Fruit fly (Drosophila melanogaster) whole organism, embryonic: Measurements from ENCODE around the gene CG6791.

Source experiments
- Aef1 ChIP-seq: fragments of 200-800 bp; sonication (Bioruptor generic); IDR thresholded peaks from 3 replicates; pipeline ENCODE4 v1.3.6; 2022; ENCODE audit warnings: missing biosample characterization, missing genetic modification characterization
- Awh ChIP-seq: fragments of 200-800 bp; sonication (Bioruptor generic); IDR thresholded peaks from 2 replicates; pipeline ENCODE4, ENCODE4 v1.3.6; 2022; ENCODE audit warnings: missing biosample characterization, missing genetic modification characterization
- BEAF-32 ChIP-seq: fragments of 200-800 bp; sonication (Bioruptor generic); optimal IDR thresholded peaks from 3 replicates; lab custom pipeline; 2017; ENCODE audit warnings: missing biosample characterization, missing genetic modification characterization, mild to moderate bottlenecking, moderate library complexity, missing genetic modification reagents
- CG10565 ChIP-seq: fragments of 200-800 bp; sonication (Bioruptor generic); optimal IDR thresholded peaks from 3 replicates; lab custom pipeline; 2016; ENCODE audit warnings: missing biosample characterization, mild to moderate bottlenecking, missing genetic modification characterization
- CG12942 ChIP-seq: fragments of 200-800 bp; sonication (Bioruptor generic); optimal IDR thresholded peaks from 3 replicates; lab custom pipeline; 2016; ENCODE audit warnings: missing biosample characterization, missing genetic modification characterization
- CG15269 ChIP-seq: fragments of 200-800 bp; sonication (Bioruptor generic); optimal IDR thresholded peaks from 2 replicates; lab custom pipeline; 2018; ENCODE audit warnings: missing biosample characterization, mild to moderate bottlenecking, missing genetic modification characterization, moderate library complexity
- CG15601 ChIP-seq: fragments of 200-800 bp; sonication (Bioruptor generic); optimal IDR thresholded peaks from 3 replicates; lab custom pipeline; 2019; ENCODE audit warnings: missing biosample characterization, mild to moderate bottlenecking, missing genetic modification characterization, moderate library complexity
- CG15696 ChIP-seq: fragments of 200-800 bp; sonication (Bioruptor generic); optimal IDR thresholded peaks from 2 replicates; lab custom pipeline; 2019; ENCODE audit warnings: missing biosample characterization, mild to moderate bottlenecking, missing genetic modification characterization, moderate library complexity
- CG16863 ChIP-seq: fragments of 200-800 bp; sonication (Bioruptor generic); optimal IDR thresholded peaks from 3 replicates; lab custom pipeline; 2016; ENCODE audit warnings: missing biosample characterization, missing genetic modification characterization
- CG2678 ChIP-seq: fragments of 200-800 bp; sonication (Bioruptor generic); optimal IDR thresholded peaks from 3 replicates; lab custom pipeline; 2019; ENCODE audit warnings: missing biosample characterization, mild to moderate bottlenecking, missing genetic modification characterization, moderate library complexity
- CG31224 ChIP-seq: fragments of 200-800 bp; sonication (Bioruptor generic); IDR thresholded peaks from 2 replicates; pipeline ENCODE4 v1.3.6; 2022; ENCODE audit warnings: missing biosample characterization, missing genetic modification characterization
- CG32532 ChIP-seq: fragments of 200-800 bp; sonication (Bioruptor generic); IDR thresholded peaks from 2 replicates; pipeline ENCODE4 v1.3.6; 2022; ENCODE audit warnings: missing biosample characterization, missing genetic modification characterization
- CG4617 ChIP-seq: fragments of 200-800 bp; sonication (Bioruptor generic); optimal IDR thresholded peaks from 3 replicates; lab custom pipeline; 2016; ENCODE audit warnings: missing biosample characterization, missing genetic modification characterization, borderline replicate concordance
- CG4820 ChIP-seq: fragments of 200-800 bp; sonication (Bioruptor generic); optimal IDR thresholded peaks from 3 replicates; lab custom pipeline; 2016; ENCODE audit warnings: missing biosample characterization, missing genetic modification characterization
- CG6683 ChIP-seq: fragments of 200-800 bp; sonication (Bioruptor generic); optimal IDR thresholded peaks from 2 replicates; lab custom pipeline; 2017; ENCODE audit warnings: missing biosample characterization, mild to moderate bottlenecking, missing genetic modification characterization, missing genetic modification reagents
- CG9215 ChIP-seq: fragments of 200-800 bp; sonication (Bioruptor generic); IDR thresholded peaks from 2 replicates; pipeline ENCODE4 v1.3.6; 2022; ENCODE audit warnings: missing biosample characterization, missing genetic modification characterization
- CG9932 ChIP-seq: fragments of 200-800 bp; sonication (Bioruptor generic); IDR thresholded peaks from 2 replicates; pipeline ENCODE4 v1.3.6; 2022; ENCODE audit warnings: missing biosample characterization, missing genetic modification characterization
- Dll ChIP-seq: fragments of 200-800 bp; sonication (Bioruptor generic); IDR thresholded peaks from 4 replicates; pipeline ENCODE4 v1.3.6; 2022; ENCODE audit warnings: missing biosample characterization, missing genetic modification characterization; ENCODE audit not compliant: partially characterized antibody
- Doc2 ChIP-seq: fragments of 200-800 bp; sonication (Bioruptor generic); IDR thresholded peaks from 2 replicates; pipeline ENCODE4 v1.3.6; 2022; ENCODE audit warnings: missing biosample characterization, missing genetic modification characterization
- HHEX ChIP-seq: fragments of 200-800 bp; sonication (Bioruptor generic); optimal IDR thresholded peaks from 3 replicates; lab custom pipeline; 2017; ENCODE audit warnings: missing biosample characterization, mild to moderate bottlenecking, missing genetic modification characterization, missing genetic modification reagents
- MBD-R2 ChIP-seq: fragments of 200-800 bp; sonication (Bioruptor generic); IDR thresholded peaks from 2 replicates; pipeline ENCODE4 v1.3.6; 2022; ENCODE audit warnings: missing biosample characterization, missing genetic modification characterization
- MESR4 ChIP-seq: fragments of 200-800 bp; sonication (Bioruptor generic); optimal IDR thresholded peaks from 2 replicates; lab custom pipeline; 2018; ENCODE audit warnings: missing biosample characterization, mild to moderate bottlenecking, missing genetic modification characterization, moderate library complexity
- NK7.1 ChIP-seq: fragments of 200-800 bp; sonication (Bioruptor generic); optimal IDR thresholded peaks from 3 replicates; lab custom pipeline; 2016; ENCODE audit warnings: missing biosample characterization, missing genetic modification characterization
- Nf-YC ChIP-seq: fragments of 200-800 bp; optimal IDR thresholded peaks from 3 replicates; lab custom pipeline; 2019; ENCODE audit warnings: missing biosample characterization, mild to moderate bottlenecking, missing genetic modification characterization, moderate library complexity
- PHDP ChIP-seq: fragments of 200-800 bp; sonication (Bioruptor generic); optimal IDR thresholded peaks from 3 replicates; lab custom pipeline; 2018; ENCODE audit warnings: missing biosample characterization, mild to moderate bottlenecking, missing genetic modification characterization, moderate library complexity
- YL-1 ChIP-seq: fragments of 200-800 bp; sonication (Bioruptor generic); optimal IDR thresholded peaks from 3 replicates; lab custom pipeline; 2017; ENCODE audit warnings: missing biosample characterization, mild to moderate bottlenecking, missing genetic modification characterization
- br ChIP-seq: fragments of >200 bp; optimal IDR thresholded peaks from 2 replicates; lab custom pipeline; 2017
- btn ChIP-seq: fragments of 200-800 bp; sonication (Bioruptor generic); optimal IDR thresholded peaks from 2 replicates; lab custom pipeline; 2016; ENCODE audit warnings: missing biosample characterization, missing genetic modification characterization
- da ChIP-seq: fragments of 200-800 bp; sonication (Bioruptor generic); optimal IDR thresholded peaks from 2 replicates; lab custom pipeline; 2016; ENCODE audit warnings: missing biosample characterization, missing genetic modification characterization
- dan ChIP-seq: fragments of 200-800 bp; sonication (Bioruptor generic); IDR thresholded peaks from 2 replicates; pipeline ENCODE4 v1.3.6; 2022; ENCODE audit warnings: missing biosample characterization, missing genetic modification characterization
- ewg ChIP-seq: fragments of 200-800 bp; sonication (Bioruptor generic); optimal IDR thresholded peaks from 3 replicates; lab custom pipeline; 2017; ENCODE audit warnings: mild to moderate bottlenecking, missing biosample characterization, missing genetic modification reagents, missing genetic modification characterization
- fd3F ChIP-seq: fragments of 200-800 bp; sonication (Bioruptor generic); optimal IDR thresholded peaks from 2 replicates; lab custom pipeline; 2018; ENCODE audit warnings: missing biosample characterization, mild to moderate bottlenecking, missing genetic modification characterization, moderate library complexity
- gt ChIP-seq: fragments of 200-800 bp; sonication (Bioruptor generic); IDR thresholded peaks from 2 replicates; pipeline ENCODE4 v1.3.6; 2022; ENCODE audit warnings: missing biosample characterization, missing genetic modification characterization
- kay ChIP-seq: fragments of 200-800 bp; sonication (Bioruptor generic); optimal IDR thresholded peaks from 2 replicates; lab custom pipeline; 2016; ENCODE audit warnings: missing biosample characterization, missing genetic modification characterization
- ken ChIP-seq: fragments of 200-800 bp; sonication (Bioruptor generic); IDR thresholded peaks from 3 replicates; pipeline ENCODE4 v1.3.6; 2022; ENCODE audit warnings: missing biosample characterization, missing genetic modification characterization
- lmd ChIP-seq: fragments of 200-800 bp; sonication (Bioruptor generic); IDR thresholded peaks from 2 replicates; pipeline ENCODE4 v1.3.6; 2022; ENCODE audit warnings: missing biosample characterization, missing genetic modification characterization
- lov ChIP-seq, 2 experiments: fragments of 200-800 bp in 1 of 2; fragments of >200 bp in 1 of 2; sonication (Bioruptor generic) in 1 of 2; IDR thresholded peaks in 1 of 2; optimal IDR thresholded peaks in 1 of 2; 2 replicates in 1 of 2; 3 replicates in 1 of 2; pipeline versions ENCODE4 v1.3.6 to Lab custom; 2017 to 2022; ENCODE audit warnings: missing biosample characterization in 1 of 2, missing genetic modification characterization in 1 of 2
- odd ChIP-seq: fragments of 200-800 bp; sonication (Bioruptor generic); optimal IDR thresholded peaks from 2 replicates; lab custom pipeline; 2017; ENCODE audit warnings: missing biosample characterization, mild to moderate bottlenecking, missing genetic modification characterization
- p53 ChIP-seq: fragments of 200-800 bp; sonication (Bioruptor generic); optimal IDR thresholded peaks from 2 replicates; lab custom pipeline; 2016; ENCODE audit warnings: missing biosample characterization, missing genetic modification characterization
- phol ChIP-seq: fragments of 200-800 bp; sonication (Bioruptor generic); optimal IDR thresholded peaks from 3 replicates; lab custom pipeline; 2018; ENCODE audit warnings: missing biosample characterization, mild to moderate bottlenecking, missing genetic modification characterization, moderate library complexity
- pum ChIP-seq: fragments of 200-800 bp; sonication (Bioruptor generic); optimal IDR thresholded peaks from 2 replicates; lab custom pipeline; 2016; ENCODE audit warnings: missing biosample characterization, missing genetic modification characterization
- row ChIP-seq: fragments of 200-800 bp; sonication (Bioruptor generic); IDR thresholded peaks from 3 replicates; pipeline ENCODE4 v1.3.6; 2022; ENCODE audit warnings: missing biosample characterization, missing genetic modification characterization
- salm ChIP-seq: fragments of 200-800 bp; sonication (Bioruptor generic); optimal IDR thresholded peaks from 2 replicates; lab custom pipeline; 2018; ENCODE audit warnings: missing biosample characterization, mild to moderate bottlenecking, missing genetic modification characterization
- shn ChIP-seq: fragments of 200-800 bp; sonication (Bioruptor generic); optimal IDR thresholded peaks from 3 replicates; lab custom pipeline; 2016; ENCODE audit warnings: missing biosample characterization, missing genetic modification characterization
- sr ChIP-seq: fragments of 200-800 bp; sonication (Bioruptor generic); IDR thresholded peaks from 3 replicates; pipeline ENCODE4 v1.3.6; 2022; ENCODE audit warnings: missing biosample characterization, missing genetic modification characterization
- stc ChIP-seq: fragments of 200-800 bp; sonication (Bioruptor generic); IDR thresholded peaks from 2 replicates; pipeline ENCODE4 v1.3.6; 2022; ENCODE audit warnings: missing biosample characterization, missing genetic modification characterization
- tap ChIP-seq: fragments of 200-800 bp; optimal IDR thresholded peaks from 3 replicates; lab custom pipeline; 2019; ENCODE audit warnings: missing biosample characterization, mild to moderate bottlenecking, missing genetic modification characterization, moderate library complexity
- wdn ChIP-seq: fragments of 200-800 bp; sonication (Bioruptor generic); IDR thresholded peaks from 2 replicates; pipeline ENCODE4 v1.3.6; 2022; ENCODE audit warnings: missing biosample characterization, missing genetic modification characterization
- wor ChIP-seq: fragments of 200-800 bp; sonication (Bioruptor generic); IDR thresholded peaks from 2 replicates; pipeline ENCODE4 v1.3.6; 2022; ENCODE audit warnings: missing biosample characterization, missing genetic modification characterization
- yki ChIP-seq: fragments of >200 bp; optimal IDR thresholded peaks from 3 replicates; lab custom pipeline; 2018

The CG6791 gene

DNA sequence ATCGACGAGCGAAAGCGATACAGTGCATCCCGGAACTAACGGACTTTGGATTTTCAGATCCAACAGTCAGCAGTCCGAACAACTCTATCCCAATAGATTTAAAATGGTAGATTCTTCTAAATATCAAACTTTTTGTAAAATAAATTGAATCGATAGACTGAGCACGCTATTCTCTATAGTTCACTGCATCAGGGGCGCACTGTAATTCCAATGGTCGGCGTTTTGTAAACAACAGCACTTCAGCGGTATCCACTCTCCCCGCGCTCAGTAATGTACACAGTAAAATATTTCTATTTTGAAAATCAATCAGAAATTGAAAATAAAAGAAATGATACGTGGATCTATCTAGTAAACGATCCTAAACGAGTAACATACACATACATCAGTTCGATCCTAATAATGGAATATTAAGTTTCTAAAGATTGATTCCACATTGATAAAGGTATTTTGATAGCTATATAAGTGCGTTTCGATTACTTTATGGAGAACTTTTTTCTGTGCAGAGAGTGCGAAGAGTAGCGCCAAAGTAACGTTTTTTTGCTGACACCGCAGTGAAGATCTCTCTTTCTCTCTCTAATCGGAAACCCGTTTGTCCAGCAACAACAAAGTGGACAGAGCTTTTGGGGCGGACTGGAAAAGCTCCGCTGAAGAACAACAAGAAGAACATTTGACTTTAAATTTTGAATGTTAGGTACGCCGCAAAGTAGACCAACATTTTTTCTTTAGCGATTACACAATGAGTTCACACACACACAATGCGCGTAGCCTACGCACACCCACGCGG is 27.4 kb downstream of the CG6791 start (continued):
- peak; percentile 77 for TF ChIP-seq CG12942 (GFP tag; lab: Kevin White, UChicago)
- peak; percentile 93 for TF ChIP-seq lmd
- peak; percentile 95 for TF ChIP-seq Aef1 (GFP tag; lab: Robert Waterston, UW)
- TF ChIP-seq sr (GFP tag; lab: Robert Waterston, UW) = peak; percentile 74
- TF ChIP-seq Doc2 = peak; percentile 77; the same call in 1 of the 2 replicates
- TF ChIP-seq CG32532 (GFP tag; lab: Robert Waterston, UW) = peak; percentile 96
- no peak for TF ChIP-seq br (lab: Kevin White, UChicago)
- TF ChIP-seq lov (optimal IDR thresholded peaks at IDR 0.05; lab: Kevin White, UChicago) = no peak
- peak; percentile 91 for TF ChIP-seq lov (GFP tag; IDR thresholded peaks at IDR 0.05; lab: Robert Waterston, UW)
- TF ChIP-seq CG16863 (GFP tag; lab: Kevin White, UChicago) = peak; percentile 86
- TF ChIP-seq CG10565 (GFP tag; lab: Kevin White, UChicago) = peak; percentile 70
- TF ChIP-seq NK7.1 (GFP tag; lab: Kevin White, UChicago) = peak; percentile 94
- TF ChIP-seq yki (lab: Kevin White, UChicago) = no peak
- peak; percentile 94 for TF ChIP-seq Awh (GFP tag; lab: Robert Waterston, UW)
- TF ChIP-seq gt (GFP tag; lab: Robert Waterston, UW) = peak; percentile 65
- peak; percentile 92 for TF ChIP-seq CG9215 (GFP tag; lab: Robert Waterston, UW)
- peak; percentile 89 for TF ChIP-seq ken (GFP tag; lab: Robert Waterston, UW)
- TF ChIP-seq CG15269 = peak; percentile 93
- peak; percentile 72 for TF ChIP-seq salm (tag; lab: Kevin White, UChicago)
- peak; percentile 57 for TF ChIP-seq dan (GFP tag; lab: Robert Waterston, UW)
- TF ChIP-seq CG2678 (tag; lab: Kevin White, UChicago) = peak; percentile 98
- peak; percentile 79 for TF ChIP-seq odd (GFP tag; lab: Kevin White, UChicago)
- TF ChIP-seq MESR4 (GFP tag; lab: Kevin White, UChicago) = no peak
- peak; percentile 90 for TF ChIP-seq btn (GFP tag; lab: Kevin White, UChicago)
- TF ChIP-seq shn = peak; percentile 79
- peak; percentile 94 for TF ChIP-seq CG9932 (GFP tag; lab: Robert Waterston, UW)
- peak; percentile 80 for TF ChIP-seq CG6683 (GFP tag; lab: Kevin White, UChicago)
- TF ChIP-seq CG31224 (GFP tag; lab: Robert Waterston, UW) = peak; percentile 86
- peak; percentile 92 for TF ChIP-seq kay (GFP tag; lab: Kevin White, UChicago)
- peak; percentile 88 for TF ChIP-seq Nf-YC (tag; lab: Kevin White, UChicago)
- TF ChIP-seq stc (GFP tag; lab: Robert Waterston, UW) = peak; percentile 92
- TF ChIP-seq CG4820 (GFP tag; lab: Kevin White, UChicago) = peak; percentile 92
- peak; percentile 73 for TF ChIP-seq wor (GFP tag; lab: Robert Waterston, UW)
- TF ChIP-seq CG15696 = peak; percentile 64
- TF ChIP-seq pum (GFP tag; lab: Kevin White, UChicago) = peak; percentile 97
- TF ChIP-seq da (GFP tag; lab: Kevin White, UChicago) = peak; percentile 36
- TF ChIP-seq YL-1 = peak; percentile 42
- peak; percentile 70 for TF ChIP-seq CG4617 (GFP tag; lab: Kevin White, UChicago)
- TF ChIP-seq CG15601 (tag; lab: Kevin White, UChicago) = peak; percentile 76
- peak; percentile 89 for TF ChIP-seq MBD-R2 (GFP tag; lab: Robert Waterston, UW)
- peak; percentile 94 for TF ChIP-seq tap (tag; lab: Kevin White, UChicago)
- peak; percentile 88 for TF ChIP-seq fd3F (GFP tag; lab: Kevin White, UChicago)
- peak; percentile 88 for TF ChIP-seq wdn (GFP tag; lab: Robert Waterston, UW)
- peak; percentile 90 for TF ChIP-seq PHDP (tag; lab: Kevin White, UChicago)
- peak; percentile 93 for TF ChIP-seq phol (tag; lab: Kevin White, UChicago)
- TF ChIP-seq p53 (GFP tag; lab: Kevin White, UChicago) = peak; percentile 48
- TF ChIP-seq BEAF-32 = no peak
- TF ChIP-seq HHEX = peak; percentile 93
- peak; percentile 97 for TF ChIP-seq row (GFP tag; lab: Robert Waterston, UW)
- peak; percentile 70 for TF ChIP-seq ewg
- TF ChIP-seq Dll (GFP tag; lab: Robert Waterston, UW) = no peak
